Worm (Caenorhabditis elegans) whole organism, L4 larva: ENCODE results near the gene sfxn-1.2.

Source experiments
- D1046.2 ChIP-seq: fragments of 200-800 bp; sonication (Bioruptor generic); IDR thresholded peaks from 2 replicates; pipeline ENCODE4 v1.3.6; 2022; ENCODE audit warnings: missing genetic modification characterization, missing compliant biosample characterization
- R02D3.7 ChIP-seq: fragments of 150-350 bp; sonication (generic microtip); optimal IDR thresholded peaks from 3 replicates; lab custom pipeline; 2014; ENCODE audit warnings: missing biosample characterization, missing genetic modification characterization
- T20F7.1 ChIP-seq: fragments of 200-800 bp; sonication (Bioruptor generic); optimal IDR thresholded peaks from 2 replicates; lab custom pipeline; 2018; ENCODE audit warnings: mild to moderate bottlenecking, missing genetic modification characterization, missing compliant biosample characterization
- T26A8.4 ChIP-seq: fragments of 200-800 bp; sonication (Bioruptor generic); IDR thresholded peaks from 2 replicates; pipeline ENCODE4 v1.3.6; 2022; ENCODE audit warnings: missing genetic modification characterization, missing compliant biosample characterization
- Y75B8A.6 ChIP-seq: fragments of 200-800 bp; sonication (Bioruptor generic); IDR thresholded peaks from 2 replicates; pipeline ENCODE4 v1.3.6; 2022; ENCODE audit warnings: missing genetic modification reagents, missing genetic modification characterization, missing compliant biosample characterization
- aha-1 ChIP-seq: fragments of 150-350 bp; peaks from one replicate; lab custom pipeline; 2014; ENCODE audit warnings: missing biosample characterization, missing genetic modification characterization
- attf-4 ChIP-seq: sonication (generic microtip); optimal IDR thresholded peaks from 3 replicates; lab custom pipeline; 2017; ENCODE audit warnings: missing biosample characterization, missing genetic modification characterization
- ceh-32 ChIP-seq: sonication (generic microtip); optimal IDR thresholded peaks from 2 replicates; lab custom pipeline; 2016; ENCODE audit warnings: mild to moderate bottlenecking, missing genetic modification characterization, missing compliant biosample characterization; ENCODE audit not compliant: poor library complexity
- ceh-44 ChIP-seq: fragments of 200-800 bp; sonication (Bioruptor generic); IDR thresholded peaks from 2 replicates; pipeline ENCODE4 v1.3.6; 2022; ENCODE audit warnings: missing genetic modification reagents, missing genetic modification characterization, missing compliant biosample characterization
- daf-16 ChIP-seq, 3 experiments: sonication (generic microtip); optimal IDR thresholded peaks; 2 replicates each; lab custom pipeline; 2016 to 2017; ENCODE audit warnings: missing genetic modification characterization in 3 of 3, missing genetic modification reagents in 3 of 3, mild to moderate bottlenecking in 2 of 3, missing compliant biosample characterization in 2 of 3, missing biosample characterization in 1 of 3, moderate library complexity in 1 of 3
- dve-1 ChIP-seq: sonication (generic microtip); optimal IDR thresholded peaks from 2 replicates; lab custom pipeline; 2017; ENCODE audit warnings: antibody characterized with exemption, mild to moderate bottlenecking, missing genetic modification characterization, missing compliant biosample characterization; ENCODE audit not compliant: insufficient read depth
- egl-27 ChIP-seq: sonication (generic microtip); optimal IDR thresholded peaks from 3 replicates; lab custom pipeline; 2017; ENCODE audit warnings: missing biosample characterization, missing genetic modification reagents, missing genetic modification characterization
- hif-1 ChIP-seq, 2 experiments: sonication (generic microtip); optimal IDR thresholded peaks; 2 replicates each; lab custom pipeline; 2016 to 2017; ENCODE audit warnings: missing compliant biosample characterization in 2 of 2, missing genetic modification characterization in 2 of 2, missing genetic modification reagents in 2 of 2, missing genotype in 2 of 2, mild to moderate bottlenecking in 1 of 2
- hlh-30 ChIP-seq: sonication (generic microtip); optimal IDR thresholded peaks from 2 replicates; lab custom pipeline; 2017; ENCODE audit warnings: antibody characterized with exemption, mild to moderate bottlenecking, missing genetic modification characterization, missing compliant biosample characterization; ENCODE audit not compliant: insufficient read depth
- lin-29 ChIP-seq: fragments of 200-800 bp; sonication (Bioruptor generic); IDR thresholded peaks from 2 replicates; pipeline ENCODE4 v1.3.6; 2022; ENCODE audit warnings: missing genetic modification reagents, missing genetic modification characterization, missing compliant biosample characterization
- lin-38 ChIP-seq: fragments of 200-800 bp; sonication (Bioruptor generic); IDR thresholded peaks from 2 replicates; pipeline ENCODE4 v1.3.6; 2022; ENCODE audit warnings: missing genetic modification reagents, missing genetic modification characterization, missing compliant biosample characterization
- lsy-2 ChIP-seq, 2 experiments: fragments of 150-350 bp in 1 of 2; sonication (generic microtip) in 1 of 2; optimal IDR thresholded peaks; 2 replicates each; lab custom pipeline; 2014 to 2017; ENCODE audit warnings: missing biosample characterization in 2 of 2, missing genetic modification characterization in 2 of 2
- madf-9 ChIP-seq: fragments of 200-800 bp; sonication (Bioruptor generic); conservative IDR thresholded peaks from 2 replicates; pipeline ENCODE4 v1.3.6; 2022; ENCODE audit warnings: missing genetic modification reagents, missing genetic modification characterization, missing compliant biosample characterization
- mdl-1 ChIP-seq, 2 experiments: fragments of 150-350 bp in 1 of 2; sonication (generic microtip) in 1 of 2; optimal IDR thresholded peaks; 2 replicates each; lab custom pipeline; 2014 to 2017; ENCODE audit warnings: missing biosample characterization in 2 of 2, missing genetic modification characterization in 2 of 2
- mes-2 ChIP-seq: sonication (generic microtip); optimal IDR thresholded peaks from 2 replicates; lab custom pipeline; 2016; ENCODE audit warnings: missing genotype, mild to moderate bottlenecking, missing genetic modification characterization, missing compliant biosample characterization; ENCODE audit not compliant: poor library complexity, severe bottlenecking
- nhr-11 ChIP-seq: fragments of 150-350 bp; optimal IDR thresholded peaks from 2 replicates; lab custom pipeline; 2014; ENCODE audit warnings: missing biosample characterization, missing genetic modification characterization
- nhr-41 ChIP-seq: fragments of 200-800 bp; sonication (Bioruptor generic); IDR thresholded peaks from 2 replicates; pipeline ENCODE4 v1.3.6; 2022; ENCODE audit warnings: missing genetic modification reagents, missing genetic modification characterization, missing compliant biosample characterization
- nhr-77 ChIP-seq: fragments of 150-350 bp; optimal IDR thresholded peaks from 2 replicates; lab custom pipeline; 2014; ENCODE audit warnings: missing biosample characterization, missing genetic modification characterization
- saeg-2 ChIP-seq: fragments of 200-800 bp; sonication (Bioruptor generic); IDR thresholded peaks from 2 replicates; pipeline ENCODE4 v1.3.6; 2022; ENCODE audit warnings: missing genetic modification reagents, missing genetic modification characterization, missing compliant biosample characterization
- snpc-1.2 ChIP-seq: fragments of 200-800 bp; sonication (Bioruptor generic); IDR thresholded peaks from 2 replicates; pipeline ENCODE4 v1.3.6; 2022; ENCODE audit warnings: missing genetic modification reagents, missing genetic modification characterization, missing compliant biosample characterization
- spr-3 ChIP-seq: fragments of 200-800 bp; sonication (Bioruptor generic); optimal IDR thresholded peaks from 2 replicates; lab custom pipeline; 2018; ENCODE audit warnings: mild to moderate bottlenecking, missing genetic modification characterization, missing compliant biosample characterization
- tra-1 ChIP-seq: fragments of 200-800 bp; sonication (Bioruptor generic); IDR thresholded peaks from 2 replicates; pipeline ENCODE4 v1.3.6; 2022; ENCODE audit warnings: missing genetic modification reagents, missing genetic modification characterization, missing compliant biosample characterization
- unc-62 ChIP-seq, 3 experiments: fragments of 150-350 bp in 1 of 3; sonication (generic microtip); optimal IDR thresholded peaks in 2 of 3; peaks in 1 of 3; 1 replicate in 1 of 3; 2 replicates in 2 of 3; lab custom pipeline; 2014 to 2017; ENCODE audit warnings: missing biosample characterization in 3 of 3, missing genetic modification characterization in 3 of 3, missing genetic modification reagents in 3 of 3, missing genotype in 1 of 3
- zag-1 ChIP-seq: fragments of 150-350 bp; optimal IDR thresholded peaks from 2 replicates; lab custom pipeline; 2014; ENCODE audit warnings: missing biosample characterization, missing genetic modification characterization
- zip-2 ChIP-seq: fragments of 150-350 bp; optimal IDR thresholded peaks from 2 replicates; lab custom pipeline; 2014; ENCODE audit warnings: missing biosample characterization, missing genetic modification characterization

The sfxn-1.2 gene

ce11 chrII:11167039-11167438 is 18.8 kb upstream of the sfxn-1.2 start (continued):
- TF ChIP-seq zip-2 (no peak), snpc-1.2 (peak; percentile 79), nhr-11 (tag; lab: Kevin White, UChicago) (peak; percentile 9), attf-4 (tag; lab: Kevin White, UChicago) (no peak), daf-16 (GFP tag; optimal IDR thresholded peaks at IDR 0.05; lab: Kevin White, UChicago) (peak; percentile 53 to 79), daf-16 (tag; optimal IDR thresholded peaks at IDR 0.05; lab: Kevin White, UChicago) (peak; percentile 45), D1046.2 (0 out of 2 replicates have a peak, but pooled peaks have one; percentile 49), tra-1 (GFP tag; lab: Robert Waterston, UW) (no peak), ceh-44 (peak; percentile 18; the same call in 1 of the 2 replicates), egl-27 (tag; lab: Kevin White, UChicago) (no peak), T26A8.4 (peak; percentile 92), zag-1 (tag; lab: Kevin White, UChicago) (no peak), nhr-41 (GFP tag; lab: Robert Waterston, UW) (no peak), mdl-1 (tag; optimal IDR thresholded peaks at IDR 0.05; lab: Kevin White, UChicago) (peak; percentile 13 to 24)

ce11 chrII:11168893-11169292 is 16.9 kb upstream of the sfxn-1.2 start:
- TF ChIP-seq lin-38 (GFP tag; lab: Robert Waterston, UW): peak; percentile 87

ce11 chrII:11170495-11170894 is 15.3 kb upstream of the sfxn-1.2 start:
- peak; percentile 61 for TF ChIP-seq lin-38 (GFP tag; lab: Robert Waterston, UW)
- TF ChIP-seq, all 104 proteins: peak for 1; not testable (repeated sequence) for 103

- TF ChIP-seq nhr-77 (tag; lab: Kevin White, UChicago): peak; percentile 8
- no peak for TF ChIP-seq ceh-44
- no peak for TF ChIP-seq saeg-2 (GFP tag; lab: Robert Waterston, UW)
- peak in 1 of 2 experiments; percentile 12 for TF ChIP-seq lsy-2 (tag; optimal IDR thresholded peaks at IDR 0.05; lab: Kevin White, UChicago)
- TF ChIP-seq egl-27 (tag; lab: Kevin White, UChicago): no peak
- TF ChIP-seq Y75B8A.6: no peak
- TF ChIP-seq dve-1: peak; percentile 13
- no peak for TF ChIP-seq ceh-32 (tag; lab: Kevin White, UChicago)
- TF ChIP-seq lin-29 (GFP tag; lab: Robert Waterston, UW): no peak
- no peak for TF ChIP-seq madf-9 (GFP tag; lab: Robert Waterston, UW)
- TF ChIP-seq mdl-1 (tag; optimal IDR thresholded peaks at IDR 0.05; lab: Kevin White, UChicago): peak in 1 of 2 experiments; percentile 21
- no peak for TF ChIP-seq R02D3.7
- TF ChIP-seq mes-2 (tag; lab: Kevin White, UChicago): peak; percentile 64
- peak; percentile 87 for TF ChIP-seq lin-38 (GFP tag; lab: Robert Waterston, UW)
Observed at ce11 chrII:11175347-11175746, 10.5 kb upstream of the sfxn-1.2 start.

ce11 chrII:11176441-11176840 is 9.4 kb upstream of the sfxn-1.2 start:
- peak; percentile 98 for TF ChIP-seq aha-1 (tag; lab: Kevin White, UChicago)
- TF ChIP-seq hif-1 (tag; optimal IDR thresholded peaks at IDR 0.05; lab: Kevin White, UChicago): peak in 1 of 2 experiments; percentile 51
- TF ChIP-seq unc-62 (GFP tag; optimal IDR thresholded peaks at IDR 0.05 in 1 of 2; lab: Kevin White, UChicago): peak in 1 of 2 experiments; percentile 41
- no peak for TF ChIP-seq unc-62 (tag; optimal IDR thresholded peaks at IDR 0.05; lab: Kevin White, UChicago)
- no peak for TF ChIP-seq T20F7.1
- TF ChIP-seq spr-3 (GFP tag; lab: Kevin White, UChicago): no peak
- peak; percentile 37 for TF ChIP-seq hlh-30 (tag; lab: Kevin White, UChicago)
- peak; percentile 90 for TF ChIP-seq mes-2 (tag; lab: Kevin White, UChicago)
- TF ChIP-seq lsy-2 (tag; optimal IDR thresholded peaks at IDR 0.05; lab: Kevin White, UChicago): peak in 1 of 2 experiments; percentile 7
- peak; percentile 52 for TF ChIP-seq lin-38 (GFP tag; lab: Robert Waterston, UW)
